Worm (Caenorhabditis elegans): ENCODE data around the gene Y54G2A.76.

The Y54G2A.76 gene

ce11 chrIV:2855056-2855752 lies 46.0 kb downstream of the Y54G2A.76 start (continued):
- no peak for TF ChIP-seq spr-3 (GFP tag; optimal IDR thresholded peaks at IDR 0.05)
- TF ChIP-seq ceh-32 (tag; optimal IDR thresholded peaks at IDR 0.05; ENCODE audit: poor library complexity): no peak
- peak; percentile 13 for TF ChIP-seq mep-1 (tag; optimal IDR thresholded peaks at IDR 0.05)
- TF ChIP-seq nhr-11 (tag; optimal IDR thresholded peaks at IDR 0.05): no peak
- TF ChIP-seq dve-1 (tag; optimal IDR thresholded peaks at IDR 0.05; ENCODE audit: insufficient read depth): peak; percentile 81
- TF ChIP-seq hif-1 (tag; optimal IDR thresholded peaks at IDR 0.05): no peak
- TF ChIP-seq saeg-2 (GFP tag; IDR thresholded peaks at IDR 0.05): no peak
- no peak for TF ChIP-seq ama-1 (optimal IDR thresholded peaks at IDR 0.05)
- no peak for TF ChIP-seq ceh-28 (tag; optimal IDR thresholded peaks at IDR 0.05)
- TF ChIP-seq F26F4.8 (GFP tag; conservative IDR thresholded peaks at IDR 0.05): no peak

- peak; percentile 44 for TF ChIP-seq ces-1 (GFP tag; optimal IDR thresholded peaks at IDR 0.05)
- TF ChIP-seq zag-1 (tag; optimal IDR thresholded peaks at IDR 0.05): no peak
- TF ChIP-seq ctbp-1 (GFP tag; IDR thresholded peaks at IDR 0.05): peak; percentile 40; the same call in 1 of the 2 replicates
- TF ChIP-seq fkh-10 (GFP tag; optimal IDR thresholded peaks at IDR 0.05): peak; percentile 85
Observed at ce11 chrIV:2858734-2859133, 49.5 kb downstream of the Y54G2A.76 start.

All from whole organism, L4 larva.